Comparison of ENCODE assay signal across 3 fruit fly cellular contexts in the genomic region with DNA sequence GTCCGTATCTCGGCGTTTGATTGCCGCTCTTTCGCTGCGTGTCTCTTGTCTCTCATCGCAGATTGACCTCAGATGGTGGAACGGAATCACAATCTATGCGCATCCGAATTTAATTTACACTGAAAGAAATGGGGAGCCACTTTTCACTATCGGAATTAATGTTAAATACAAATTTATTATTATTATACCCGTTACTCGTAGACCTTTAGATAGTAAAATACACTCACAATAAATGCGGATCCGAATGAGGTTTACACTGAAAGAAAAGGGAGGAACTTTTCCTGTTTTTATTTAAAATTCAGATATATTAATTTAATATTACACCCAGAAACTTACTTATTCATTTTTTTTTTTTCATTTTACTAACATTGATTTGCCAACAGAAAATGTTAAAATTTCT.
TF ChIP-seq lines count a peak whose summit lies in the region.

No protein-coding gene starts in this region.

- no peak for TF ChIP-seq CTCF in whole organism, embryonic (GFP tag; optimal IDR thresholded peaks at IDR 0.05; lab: Kevin White, UChicago)

TF ChIP-seq in whole organism, embryonic, 481 proteins besides CTCF, POLR2A, EP300 and RAD21 (continues in another document):
- TF ChIP-seq emc (GFP tag; optimal IDR thresholded peaks at IDR 0.05; lab: Kevin White, UChicago) = no peak
- no peak for TF ChIP-seq ash1 (GFP tag; optimal IDR thresholded peaks at IDR 0.05; lab: Kevin White, UChicago)
- peak; percentile 33; the same call in 1 of the 2 replicates for TF ChIP-seq E2f1 (GFP tag; IDR thresholded peaks at IDR 0.05; lab: Robert Waterston, UW)
- peak; percentile 2 for TF ChIP-seq CG10654 (GFP tag; optimal IDR thresholded peaks at IDR 0.05; lab: Kevin White, UChicago)
- peak; percentile 38; the same call in 1 of the 2 replicates for TF ChIP-seq Atf6 (GFP tag; IDR thresholded peaks at IDR 0.05; lab: Robert Waterston, UW)
- no peak for TF ChIP-seq PHDP (tag; optimal IDR thresholded peaks at IDR 0.05; lab: Kevin White, UChicago)
- no peak for TF ChIP-seq unc-4 (GFP tag; IDR thresholded peaks at IDR 0.05; lab: Robert Waterston, UW; ENCODE audit: partially characterized antibody)
- TF ChIP-seq row (GFP tag; IDR thresholded peaks at IDR 0.05; lab: Robert Waterston, UW) = peak; percentile 34; the same call in 1 of the 3 replicates
- peak; percentile 2 for TF ChIP-seq nmo (GFP tag; optimal IDR thresholded peaks at IDR 0.05; lab: Kevin White, UChicago)
- 0 out of 2 replicates have a peak, but pooled peaks have one; percentile 11 for TF ChIP-seq ttk (GFP tag; IDR thresholded peaks at IDR 0.05; lab: Robert Waterston, UW)
- TF ChIP-seq CG12155 (GFP tag; optimal IDR thresholded peaks at IDR 0.05; lab: Kevin White, UChicago) = peak; percentile 3
- TF ChIP-seq Ada2b (GFP tag; IDR thresholded peaks at IDR 0.05; lab: Robert Waterston, UW) = peak; percentile 58; the same call in 1 of the 2 replicates
- TF ChIP-seq CG17385 (GFP tag; optimal IDR thresholded peaks at IDR 0.05; lab: Kevin White, UChicago) = peak; percentile 13
- TF ChIP-seq E2f2 (GFP tag; IDR thresholded peaks at IDR 0.05; lab: Robert Waterston, UW) = peak; percentile 22; the same call in 1 of the 2 replicates
- TF ChIP-seq scrt (GFP tag; optimal IDR thresholded peaks at IDR 0.05; lab: Kevin White, UChicago) = no peak
- TF ChIP-seq stc (GFP tag; IDR thresholded peaks at IDR 0.05; lab: Robert Waterston, UW) = 0 out of 2 replicates have a peak, but pooled peaks have one; percentile 26
- TF ChIP-seq slbo (GFP tag; IDR thresholded peaks at IDR 0.05; lab: Robert Waterston, UW) = peak; percentile 22; the same call in 1 of the 2 replicates
- TF ChIP-seq Aef1 (GFP tag; IDR thresholded peaks at IDR 0.05; lab: Robert Waterston, UW) = 0 out of 3 replicates have a peak, but pooled peaks have one; percentile 16
- TF ChIP-seq hkb (optimal IDR thresholded peaks at IDR 0.05; lab: Kevin White, UChicago) = no peak
- peak; percentile 66 for TF ChIP-seq hkb (GFP tag; IDR thresholded peaks at IDR 0.05; lab: Robert Waterston, UW)
- peak; percentile 56 for TF ChIP-seq Xbp1 (GFP tag; optimal IDR thresholded peaks at IDR 0.05; lab: Kevin White, UChicago)
- no peak for TF ChIP-seq gcm (GFP tag; optimal IDR thresholded peaks at IDR 0.05; lab: Kevin White, UChicago)
- no peak for TF ChIP-seq Dek (tag; optimal IDR thresholded peaks at IDR 0.05; lab: Kevin White, UChicago)
- no peak for TF ChIP-seq Ets65A (GFP tag; lab: Kevin White, UChicago)
- TF ChIP-seq Pdp1 (GFP tag; optimal IDR thresholded peaks at IDR 0.05; lab: Kevin White, UChicago) = no peak
- TF ChIP-seq h (optimal IDR thresholded peaks at IDR 0.05; lab: Kevin White, UChicago) = no peak
- peak; percentile 47; the same call in 1 of the 3 replicates for TF ChIP-seq ase (GFP tag; IDR thresholded peaks at IDR 0.05; lab: Robert Waterston, UW)

TF ChIP-seq in whole organism, prepupa, 60 proteins besides CTCF, POLR2A, EP300 and RAD21:
- TF ChIP-seq CG10669 (GFP tag; optimal IDR thresholded peaks at IDR 0.05; lab: Kevin White, UChicago) (peak; percentile 4), esn (GFP tag; optimal IDR thresholded peaks at IDR 0.05; lab: Kevin White, UChicago) (no peak), CG8119 (GFP tag; IDR thresholded peaks at IDR 0.05; lab: Robert Waterston, UW) (peak; percentile 46; the same call in 1 of the 3 replicates), Ets96B (tag; optimal IDR thresholded peaks at IDR 0.05; lab: Kevin White, UChicago) (peak; percentile 14), Eip75B (GFP tag; optimal IDR thresholded peaks at IDR 0.05; lab: Kevin White, UChicago) (no peak), Hr4 (GFP tag; optimal IDR thresholded peaks at IDR 0.05; lab: Kevin White, UChicago) (peak; percentile 18), Hr39 (GFP tag; optimal IDR thresholded peaks at IDR 0.05; lab: Kevin White, UChicago) (no peak), CG6163 (GFP tag; IDR thresholded peaks at IDR 0.05; lab: Robert Waterston, UW) (0 out of 3 replicates have a peak, but pooled peaks have one; percentile 45), CG11902 (GFP tag; optimal IDR thresholded peaks at IDR 0.05; lab: Kevin White, UChicago) (no peak), CG32006 (GFP tag; optimal IDR thresholded peaks at IDR 0.05; lab: Kevin White, UChicago) (peak; percentile 25), CG4318 (GFP tag; optimal IDR thresholded peaks at IDR 0.05; lab: Kevin White, UChicago) (no peak), CG10631 (GFP tag; optimal IDR thresholded peaks at IDR 0.05; lab: Kevin White, UChicago) (peak; percentile 33), acj6 (GFP tag; optimal IDR thresholded peaks at IDR 0.05; lab: Kevin White, UChicago) (peak; percentile 30), CG34406 (GFP tag; optimal IDR thresholded peaks at IDR 0.05; lab: Kevin White, UChicago) (peak; percentile 5), pdm3 (GFP tag; optimal IDR thresholded peaks at IDR 0.05; lab: Kevin White, UChicago) (peak; percentile 10), Met (GFP tag; optimal IDR thresholded peaks at IDR 0.05; lab: Kevin White, UChicago) (no peak), CG3919 (GFP tag; optimal IDR thresholded peaks at IDR 0.05; lab: Kevin White, UChicago) (no peak), CG15336 (GFP tag; IDR thresholded peaks at IDR 0.05; lab: Robert Waterston, UW) (peak; percentile 8; the same call in 1 of the 2 replicates), eg (GFP tag; IDR thresholded peaks at IDR 0.05; lab: Robert Waterston, UW) (peak; percentile 14; the same call in 1 of the 3 replicates), spab (GFP tag; optimal IDR thresholded peaks at IDR 0.05; lab: Kevin White, UChicago) (peak; percentile 12), Eip78C (GFP tag; lab: Kevin White, UChicago) (peak; percentile 73), OdsH (GFP tag; optimal IDR thresholded peaks at IDR 0.05; lab: Kevin White, UChicago) (peak; percentile 26), CG11762 (GFP tag; optimal IDR thresholded peaks at IDR 0.05; lab: Kevin White, UChicago; ENCODE audit: insufficient read depth) (peak; percentile 15), achi (GFP tag; optimal IDR thresholded peaks at IDR 0.05; lab: Kevin White, UChicago) (peak; percentile 23), CG1621 (tag; optimal IDR thresholded peaks at IDR 0.05; lab: Kevin White, UChicago) (peak; percentile 12)

TF ChIP-seq in whole organism, pupa, 21 proteins besides CTCF, POLR2A, EP300 and RAD21:
- TF ChIP-seq CG12605 (GFP tag; IDR thresholded peaks at IDR 0.05; lab: Robert Waterston, UW) = no peak
- TF ChIP-seq CG10348 (GFP tag; IDR thresholded peaks at IDR 0.05; lab: Robert Waterston, UW) = no peak
- no peak for TF ChIP-seq fd96Ca (GFP tag; IDR thresholded peaks at IDR 0.05; lab: Robert Waterston, UW)
- TF ChIP-seq Pif1A (GFP tag; optimal IDR thresholded peaks at IDR 0.05; lab: Kevin White, UChicago) = peak; percentile 25
- peak; percentile 22 for TF ChIP-seq CG17806 (tag; optimal IDR thresholded peaks at IDR 0.05; lab: Kevin White, UChicago)
- TF ChIP-seq CG15710 (tag; optimal IDR thresholded peaks at IDR 0.05; lab: Kevin White, UChicago) = peak; percentile 5
- TF ChIP-seq CG8159 (tag; optimal IDR thresholded peaks at IDR 0.05; lab: Kevin White, UChicago) = peak; percentile 10
- no peak for TF ChIP-seq D1 (tag; optimal IDR thresholded peaks at IDR 0.05; lab: Kevin White, UChicago)
- no peak for TF ChIP-seq gl (tag; optimal IDR thresholded peaks at IDR 0.05; lab: Kevin White, UChicago)
- TF ChIP-seq CG14655 (GFP tag; optimal IDR thresholded peaks at IDR 0.05; lab: Kevin White, UChicago) = peak; percentile 52
- no peak for TF ChIP-seq Ets98B (GFP tag; IDR thresholded peaks at IDR 0.05; lab: Robert Waterston, UW)
- TF ChIP-seq CG34367 (tag; optimal IDR thresholded peaks at IDR 0.05; lab: Kevin White, UChicago) = peak; percentile 3
- peak; percentile 32 for TF ChIP-seq CG9948 (tag; optimal IDR thresholded peaks at IDR 0.05; lab: Kevin White, UChicago)
